Worm (Caenorhabditis elegans) whole organism, L3 larva: ENCODE results near the gene F13B12.2.

Source experiments
- ama-1 ChIP-seq: fragments of 150-350 bp; optimal IDR thresholded peaks from 2 replicates; lab custom pipeline; 2018
- ceh-9 ChIP-seq: sonication (generic microtip); optimal IDR thresholded peaks from 2 replicates; lab custom pipeline; 2018; ENCODE audit warnings: missing biosample characterization, missing genetic modification characterization
- nhr-237 ChIP-seq: fragments of 150-350 bp; optimal IDR thresholded peaks from 2 replicates; lab custom pipeline; 2014; ENCODE audit warnings: missing biosample characterization, missing genetic modification characterization
- skn-1 ChIP-seq: fragments of 150-350 bp; optimal IDR thresholded peaks from 2 replicates; lab custom pipeline; 2014; ENCODE audit warnings: missing biosample characterization, missing genetic modification characterization
- tbx-2 ChIP-seq: sonication (generic microtip); optimal IDR thresholded peaks from 2 replicates; lab custom pipeline; 2016; ENCODE audit warnings: mild to moderate bottlenecking, missing genetic modification characterization, missing compliant biosample characterization
- ztf-11 ChIP-seq: fragments of 150-350 bp; optimal IDR thresholded peaks from 2 replicates; lab custom pipeline; 2014; ENCODE audit warnings: missing biosample characterization, missing genetic modification characterization

DNA sequence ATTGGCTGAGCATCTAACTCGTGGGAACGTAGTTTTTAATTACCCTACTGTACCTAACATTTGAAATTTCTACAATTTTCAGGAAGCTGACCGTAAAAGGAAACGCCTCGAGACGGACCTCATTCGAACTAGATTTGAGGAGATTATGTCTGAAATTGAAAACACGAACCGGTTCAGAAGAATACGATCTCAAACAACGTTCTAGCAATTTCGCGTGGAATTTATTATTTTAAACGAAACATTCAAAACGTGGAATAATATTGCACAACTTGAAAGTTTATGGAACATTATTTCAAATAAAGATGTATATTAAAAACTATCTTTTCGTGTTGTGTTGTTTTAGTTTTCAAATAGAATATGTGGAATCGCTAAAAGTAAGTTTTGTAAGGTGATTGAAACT, 14.6 kb upstream of the F13B12.2 start, which contains the start of gene F13B12.7:
- TF ChIP-seq nhr-237 (tag; lab: Kevin White, UChicago) (no peak), ztf-11 (no peak), tbx-2 (tag; lab: Kevin White, UChicago) (no peak), ama-1 (no peak), ceh-9 (tag; lab: Kevin White, UChicago) (no peak), skn-1 (tag; lab: Kevin White, UChicago) (no peak)
